Worm (Caenorhabditis elegans) whole organism, L2 larva: ENCODE data around the gene crb-3.
"Not testable (repeated sequence)": the region's sequence is repeated elsewhere in the genome, so short reads cannot be mapped to it uniquely, and the experiment has no call there.

Experiments
- F13H6.1 ChIP-seq: sonication (generic microtip); optimal IDR thresholded peaks from 2 replicates; lab custom pipeline; 2016; ENCODE audit warnings: missing genetic modification characterization, missing compliant biosample characterization
- R02D3.7 ChIP-seq: fragments of 150-350 bp; optimal IDR thresholded peaks from 2 replicates; lab custom pipeline; 2014; ENCODE audit warnings: missing biosample characterization, missing genetic modification characterization
- Y55F3AM.14 ChIP-seq: fragments of 200-800 bp; sonication (Bioruptor generic); optimal IDR thresholded peaks from 2 replicates; lab custom pipeline; 2018; ENCODE audit warnings: mild to moderate bottlenecking, missing genetic modification characterization, missing compliant biosample characterization
- ZK546.5 ChIP-seq: sonication (generic microtip); optimal IDR thresholded peaks from 2 replicates; lab custom pipeline; 2017; ENCODE audit warnings: missing biosample characterization, missing genetic modification characterization
- aly-2 ChIP-seq: fragments of 150-350 bp; optimal IDR thresholded peaks from 2 replicates; lab custom pipeline; 2014; ENCODE audit warnings: missing biosample characterization, missing genetic modification characterization
- ama-1 ChIP-seq: fragments of 150-350 bp; optimal IDR thresholded peaks from 2 replicates; lab custom pipeline; 2018; ENCODE audit warnings: inconsistent platforms
- blmp-1 ChIP-seq: sonication (generic microtip); optimal IDR thresholded peaks from 2 replicates; lab custom pipeline; 2017; ENCODE audit warnings: missing genetic modification characterization, mild to moderate bottlenecking, missing compliant biosample characterization, antibody characterized with exemption, moderate library complexity; ENCODE audit not compliant: insufficient read depth
- ceh-82 ChIP-seq: fragments of 150-350 bp; optimal IDR thresholded peaks from 2 replicates; lab custom pipeline; 2014; ENCODE audit warnings: missing biosample characterization, missing genetic modification characterization
- crh-2 ChIP-seq: sonication (generic microtip); optimal IDR thresholded peaks from 2 replicates; lab custom pipeline; 2017; ENCODE audit warnings: missing biosample characterization, missing genetic modification characterization
- dmd-4 ChIP-seq: sonication (generic microtip); optimal IDR thresholded peaks from 2 replicates; lab custom pipeline; 2017; ENCODE audit warnings: missing biosample characterization, missing genetic modification characterization
- egl-27 ChIP-seq: sonication (generic microtip); optimal IDR thresholded peaks from 3 replicates; lab custom pipeline; 2017; ENCODE audit warnings: missing biosample characterization, missing genetic modification reagents, missing genetic modification characterization
- elt-1 ChIP-seq: fragments of 150-350 bp; optimal IDR thresholded peaks from 2 replicates; lab custom pipeline; 2014; ENCODE audit warnings: missing biosample characterization, missing genetic modification characterization
- fos-1 ChIP-seq: fragments of 150-350 bp; optimal IDR thresholded peaks from 2 replicates; lab custom pipeline; 2014; ENCODE audit warnings: missing biosample characterization, missing genetic modification characterization
- lin-13 ChIP-seq: fragments of 150-350 bp; optimal IDR thresholded peaks from 2 replicates; lab custom pipeline; 2014; ENCODE audit warnings: missing biosample characterization, missing genetic modification reagents, missing genetic modification characterization
- mab-5 ChIP-seq: fragments of 150-350 bp; optimal IDR thresholded peaks from 2 replicates; lab custom pipeline; 2014; ENCODE audit warnings: missing biosample characterization, missing genetic modification characterization
- mdl-1 ChIP-seq, 2 experiments: fragments of 150-350 bp in 1 of 2; sonication (generic microtip) in 1 of 2; optimal IDR thresholded peaks; 2 replicates each; lab custom pipeline; 2017; ENCODE audit warnings: missing biosample characterization in 2 of 2, missing genetic modification characterization in 2 of 2
- nhr-10 ChIP-seq: sonication (generic microtip); optimal IDR thresholded peaks from 2 replicates; lab custom pipeline; 2017; ENCODE audit warnings: missing biosample characterization, missing genetic modification characterization
- nhr-11 ChIP-seq: fragments of 150-350 bp; optimal IDR thresholded peaks from 2 replicates; lab custom pipeline; 2014; ENCODE audit warnings: missing biosample characterization, missing genetic modification characterization
- nhr-12 ChIP-seq: fragments of 150-350 bp; optimal IDR thresholded peaks from 2 replicates; lab custom pipeline; 2014; ENCODE audit warnings: missing biosample characterization, missing genetic modification characterization
- nhr-129 ChIP-seq: fragments of 150-350 bp; optimal IDR thresholded peaks from 2 replicates; lab custom pipeline; 2014; ENCODE audit warnings: missing biosample characterization, missing genetic modification characterization
- nhr-23 ChIP-seq: fragments of 150-350 bp; optimal IDR thresholded peaks from 2 replicates; lab custom pipeline; 2014; ENCODE audit warnings: missing biosample characterization, missing genetic modification reagents, missing genetic modification characterization
- nhr-25 ChIP-seq: fragments of 150-350 bp; sonication (generic microtip); optimal IDR thresholded peaks from 3 replicates; lab custom pipeline; 2014; ENCODE audit warnings: missing biosample characterization, missing genetic modification characterization
- peb-1 ChIP-seq: fragments of 150-350 bp; optimal IDR thresholded peaks from 2 replicates; lab custom pipeline; 2014; ENCODE audit warnings: missing biosample characterization, missing genetic modification characterization
- sem-4 ChIP-seq: fragments of 150-350 bp; optimal IDR thresholded peaks from 2 replicates; lab custom pipeline; 2014; ENCODE audit warnings: missing biosample characterization, missing genetic modification reagents, missing genetic modification characterization
- sma-3 ChIP-seq: sonication (generic microtip); optimal IDR thresholded peaks from 2 replicates; lab custom pipeline; 2016; ENCODE audit warnings: missing genetic modification reagents, missing genetic modification characterization, missing compliant biosample characterization
- sma-9 ChIP-seq, 2 experiments: fragments of 150-350 bp in 1 of 2; sonication (generic microtip) in 1 of 2; optimal IDR thresholded peaks; 2 replicates each; lab custom pipeline; 2014 to 2016; ENCODE audit warnings: missing genetic modification characterization in 2 of 2, mild to moderate bottlenecking in 1 of 2, missing biosample characterization in 1 of 2, missing compliant biosample characterization in 1 of 2, missing genetic modification reagents in 1 of 2, moderate library complexity in 1 of 2
- snpc-4 ChIP-seq: fragments of 150-350 bp; optimal IDR thresholded peaks from 2 replicates; lab custom pipeline; 2014; ENCODE audit warnings: missing biosample characterization, missing genetic modification characterization
- unc-39 ChIP-seq: fragments of 150-350 bp; optimal IDR thresholded peaks from 2 replicates; lab custom pipeline; 2014; ENCODE audit warnings: missing biosample characterization, missing genetic modification characterization
- unc-55 ChIP-seq: fragments of 150-350 bp; sonication (generic microtip); optimal IDR thresholded peaks from 3 replicates; lab custom pipeline; 2014; ENCODE audit warnings: missing biosample characterization, missing genetic modification reagents, missing genetic modification characterization
- ztf-11 ChIP-seq: sonication (generic microtip); optimal IDR thresholded peaks from 2 replicates; lab custom pipeline; 2017; ENCODE audit warnings: missing biosample characterization, missing genetic modification characterization
- ztf-4 ChIP-seq: fragments of 150-350 bp; optimal IDR thresholded peaks from 2 replicates; lab custom pipeline; 2014; ENCODE audit warnings: missing biosample characterization, missing genetic modification characterization

Gene crb-3

ce11 chrX:9203468-9203867, at the start of gene crb-3:
crb-3 (plus strand) TSS chrX:9203768.
- not testable (repeated sequence) for TF ChIP-seq ceh-82 (tag; lab: Kevin White, UChicago); ztf-4; nhr-23 (tag; lab: Kevin White, UChicago)

ce11 chrX:9154216-9154615, 49.4 kb upstream of the crb-3 start, which contains the start of gene B0563.7:
B0563.7 (minus strand) TSS chrX:9154316.
- TF ChIP-seq peb-1 (tag; lab: Kevin White, UChicago) (no peak), ztf-11 (tag; lab: Kevin White, UChicago) (no peak), aly-2 (tag; lab: Kevin White, UChicago) (no peak), R02D3.7 (tag; lab: Kevin White, UChicago) (no peak), blmp-1 (tag; lab: Kevin White, UChicago) (no peak), nhr-10 (tag; lab: Kevin White, UChicago) (no peak), mab-5 (tag; lab: Kevin White, UChicago) (no peak), lin-13 (GFP tag; lab: Kevin White, UChicago) (no peak), elt-1 (tag; lab: Kevin White, UChicago) (no peak), egl-27 (tag; lab: Kevin White, UChicago) (no peak), sma-3 (no peak), mdl-1 (tag; optimal IDR thresholded peaks at IDR 0.05; lab: Kevin White, UChicago) (no peak), Y55F3AM.14 (GFP tag; lab: Kevin White, UChicago) (no peak), nhr-11 (no peak), snpc-4 (tag; lab: Kevin White, UChicago) (no peak), nhr-25 (tag; lab: Kevin White, UChicago) (no peak), ama-1 (lab: Kevin White, UChicago) (no peak), nhr-129 (tag; lab: Kevin White, UChicago) (no peak)

- TF ChIP-seq fos-1 (tag; lab: Kevin White, UChicago) (peak; percentile 20), dmd-4 (tag; lab: Kevin White, UChicago) (no peak), unc-55 (GFP tag; lab: Kevin White, UChicago) (no peak)
Measured at ce11 chrX:9155751-9156150, 47.8 kb upstream of the crb-3 start.

ce11 chrX:9161253-9161904, 42.2 kb upstream of the crb-3 start:
- TF ChIP-seq sem-4 (tag; lab: Kevin White, UChicago) (peak; percentile 23), nhr-129 (tag; lab: Kevin White, UChicago) (peak; percentile 71), F13H6.1 (tag; lab: Kevin White, UChicago) (peak; percentile 67), ZK546.5 (tag; lab: Kevin White, UChicago) (no peak), blmp-1 (tag; lab: Kevin White, UChicago) (no peak), sma-9 (GFP tag; optimal IDR thresholded peaks at IDR 0.05; lab: Kevin White, UChicago) (peak; percentile 52), sma-9 (tag; optimal IDR thresholded peaks at IDR 0.05; lab: Kevin White, UChicago) (no peak)

- TF ChIP-seq aly-2 (tag; lab: Kevin White, UChicago) (no peak), ama-1 (lab: Kevin White, UChicago) (no peak), unc-39 (tag; lab: Kevin White, UChicago) (no peak), peb-1 (tag; lab: Kevin White, UChicago) (no peak), nhr-23 (tag; lab: Kevin White, UChicago) (no peak), nhr-12 (tag; lab: Kevin White, UChicago) (no peak), ztf-11 (tag; lab: Kevin White, UChicago) (no peak), snpc-4 (tag; lab: Kevin White, UChicago) (no peak), ceh-82 (tag; lab: Kevin White, UChicago) (no peak), crh-2 (tag; lab: Kevin White, UChicago) (no peak), elt-1 (tag; lab: Kevin White, UChicago) (no peak)
- TF ChIP-seq, all 48 proteins: peak for 0
Measured at ce11 chrX:9162864-9163263, 40.7 kb upstream of the crb-3 start, which contains the start of gene tsp-11. tsp-11 (plus strand) TSS chrX:9163164.
